Worm (Caenorhabditis elegans) whole organism, young adult: ENCODE results near the gene F38B7.17.
A peak's percentile ranks its signal among the peaks of the same experiment; 100 is the strongest.

Experiments used
- B0019.2 ChIP-seq: fragments of 200-800 bp; sonication (Bioruptor generic); conservative IDR thresholded peaks from 2 replicates; pipeline ENCODE4 v1.3.6; 2022; ENCODE audit warnings: missing genetic modification reagents, missing genetic modification characterization, missing compliant biosample characterization
- C06A6.2 ChIP-seq: fragments of 200-800 bp; sonication (Bioruptor generic); conservative IDR thresholded peaks from 2 replicates; pipeline ENCODE4 v1.3.6; 2022; ENCODE audit warnings: missing genetic modification characterization, missing compliant biosample characterization
- D2030.7 ChIP-seq: fragments of 200-800 bp; sonication (Bioruptor generic); IDR thresholded peaks from 2 replicates; pipeline ENCODE4 v1.3.6; 2022; ENCODE audit warnings: missing genetic modification reagents, missing genetic modification characterization, missing compliant biosample characterization
- F22D6.2 ChIP-seq: sonication (generic microtip); optimal IDR thresholded peaks from 2 replicates; lab custom pipeline; 2016; ENCODE audit warnings: mild to moderate bottlenecking, missing genetic modification characterization, missing compliant biosample characterization
- F23B12.7 ChIP-seq: sonication (generic microtip); optimal IDR thresholded peaks from 2 replicates; lab custom pipeline; 2017; ENCODE audit warnings: missing genetic modification characterization, mild to moderate bottlenecking, missing compliant biosample characterization, antibody characterized with exemption, moderate library complexity; ENCODE audit not compliant: insufficient read depth
- F33H1.4 ChIP-seq: fragments of 200-800 bp; sonication (Bioruptor generic); IDR thresholded peaks from 2 replicates; pipeline ENCODE4 v1.3.6; 2022; ENCODE audit warnings: missing genetic modification reagents, missing genetic modification characterization, missing compliant biosample characterization
- F37B4.10 ChIP-seq: fragments of 200-800 bp; sonication (Bioruptor generic); IDR thresholded peaks from 2 replicates; pipeline ENCODE4 v1.3.6; 2022; ENCODE audit warnings: missing genetic modification characterization, missing compliant biosample characterization
- F49E8.2 ChIP-seq: sonication (generic microtip); optimal IDR thresholded peaks from 3 replicates; lab custom pipeline; 2017; ENCODE audit warnings: missing genetic modification characterization, mild to moderate bottlenecking, missing compliant biosample characterization, antibody characterized with exemption, moderate library complexity; ENCODE audit not compliant: insufficient read depth
- F57C9.4 ChIP-seq: sonication (generic microtip); optimal IDR thresholded peaks from 2 replicates; lab custom pipeline; 2017; ENCODE audit warnings: mild to moderate bottlenecking, missing genetic modification characterization, missing compliant biosample characterization
- T07F8.4 ChIP-seq: sonication (generic microtip); optimal IDR thresholded peaks from 2 replicates; lab custom pipeline; 2016; ENCODE audit warnings: mild to moderate bottlenecking, missing genetic modification characterization, moderate library complexity, missing compliant biosample characterization
- ama-1 ChIP-seq, 3 experiments: fragments of 150-350 bp in 1 of 3; sonication (generic microtip) in 2 of 3; optimal IDR thresholded peaks; 2 replicates each; lab custom pipeline; 2014 to 2018; ENCODE audit warnings: missing biosample characterization in 2 of 3, missing genetic modification characterization in 2 of 3, missing genetic modification reagents in 2 of 3
- athp-1 ChIP-seq: sonication (generic microtip); optimal IDR thresholded peaks from 2 replicates; lab custom pipeline; 2017; ENCODE audit warnings: mild to moderate bottlenecking, missing genetic modification characterization, missing compliant biosample characterization
- ccch-3 ChIP-seq: fragments of 200-800 bp; sonication (Bioruptor generic); optimal IDR thresholded peaks from 2 replicates; lab custom pipeline; 2018; ENCODE audit warnings: mild to moderate bottlenecking, missing genetic modification characterization, missing compliant biosample characterization
- cebp-1 ChIP-seq, 2 experiments: fragments of 200-800 bp in 1 of 2; sonication (Bioruptor generic) in 1 of 2; sonication (generic microtip) in 1 of 2; IDR thresholded peaks in 1 of 2; optimal IDR thresholded peaks in 1 of 2; 2 replicates each; pipeline versions ENCODE4 v1.3.6 to Lab custom; 2017 to 2022; ENCODE audit warnings: missing compliant biosample characterization in 2 of 2, missing genetic modification characterization in 2 of 2, mild to moderate bottlenecking in 1 of 2, missing genetic modification reagents in 1 of 2, moderate library complexity in 1 of 2
- cebp-2 ChIP-seq: fragments of 200-800 bp; sonication (Bioruptor generic); IDR thresholded peaks from 2 replicates; pipeline ENCODE4 v1.3.6; 2022; ENCODE audit warnings: missing genetic modification characterization, missing compliant biosample characterization
- ceh-27 ChIP-seq: fragments of 200-800 bp; sonication (Bioruptor generic); optimal IDR thresholded peaks from 2 replicates; lab custom pipeline; 2018; ENCODE audit warnings: mild to moderate bottlenecking, missing genetic modification characterization, moderate library complexity, missing compliant biosample characterization
- ceh-79 ChIP-seq: sonication (generic microtip); optimal IDR thresholded peaks from 2 replicates; lab custom pipeline; 2017; ENCODE audit warnings: mild to moderate bottlenecking, missing genetic modification characterization, missing compliant biosample characterization
- chd-7 ChIP-seq: sonication (generic microtip); optimal IDR thresholded peaks from 2 replicates; lab custom pipeline; 2016; ENCODE audit warnings: mild to moderate bottlenecking, missing genetic modification characterization, moderate library complexity, missing compliant biosample characterization
- dpl-1 ChIP-seq: fragments of 150-350 bp; optimal IDR thresholded peaks from 2 replicates; lab custom pipeline; 2014; ENCODE audit warnings: missing biosample characterization, missing genetic modification reagents, missing genetic modification characterization
- ets-4 ChIP-seq: fragments of 200-800 bp; sonication (Bioruptor generic); optimal IDR thresholded peaks from 2 replicates; lab custom pipeline; 2018; ENCODE audit warnings: mild to moderate bottlenecking, missing genetic modification characterization, missing compliant biosample characterization
- hlh-26 ChIP-seq: fragments of 200-800 bp; sonication (Bioruptor generic); conservative IDR thresholded peaks from 2 replicates; pipeline ENCODE4 v1.3.6; 2022; ENCODE audit warnings: missing genetic modification reagents, missing genetic modification characterization, missing compliant biosample characterization
- hsf-1 ChIP-seq: fragments of 200-800 bp; sonication (Bioruptor generic); IDR thresholded peaks from 2 replicates; pipeline ENCODE4 v1.3.6; 2022; ENCODE audit warnings: missing genetic modification reagents, missing genetic modification characterization, missing compliant biosample characterization
- let-526 ChIP-seq: fragments of 200-800 bp; sonication (Bioruptor generic); IDR thresholded peaks from 2 replicates; pipeline ENCODE4 v1.3.6; 2022; ENCODE audit warnings: missing genetic modification reagents, missing genetic modification characterization, missing compliant biosample characterization
- lin-35 ChIP-seq, 3 experiments: fragments of 150-350 bp in 2 of 3; sonication (generic microtip) in 1 of 3; optimal IDR thresholded peaks; 2 replicates each; lab custom pipeline; 2014 to 2018; ENCODE audit warnings: missing biosample characterization in 3 of 3, missing genetic modification characterization in 3 of 3, missing genetic modification reagents in 3 of 3
- lin-40 ChIP-seq: sonication (generic microtip); optimal IDR thresholded peaks from 2 replicates; lab custom pipeline; 2016; ENCODE audit warnings: missing genetic modification characterization, mild to moderate bottlenecking, missing compliant biosample characterization, missing genotype, missing genetic modification reagents
- madf-8 ChIP-seq: fragments of 200-800 bp; sonication (Bioruptor generic); conservative IDR thresholded peaks from 2 replicates; pipeline ENCODE4 v1.3.6; 2022; ENCODE audit warnings: missing genetic modification reagents, missing genetic modification characterization, missing compliant biosample characterization
- mes-4 ChIP-seq: sonication (generic microtip); optimal IDR thresholded peaks from 2 replicates; lab custom pipeline; 2016; ENCODE audit warnings: missing genotype, missing genetic modification characterization, missing compliant biosample characterization
- nfya-2 ChIP-seq: fragments of 200-800 bp; sonication (Bioruptor generic); IDR thresholded peaks from 2 replicates; pipeline ENCODE4 v1.3.6; 2022; ENCODE audit warnings: missing genetic modification reagents, missing genetic modification characterization, missing compliant biosample characterization
- nhr-179 ChIP-seq: sonication (generic microtip); optimal IDR thresholded peaks from 2 replicates; lab custom pipeline; 2016; ENCODE audit warnings: mild to moderate bottlenecking, missing genetic modification characterization, missing compliant biosample characterization
- repo-1 ChIP-seq: sonication (generic microtip); optimal IDR thresholded peaks from 2 replicates; lab custom pipeline; 2017; ENCODE audit warnings: mild to moderate bottlenecking, missing genetic modification characterization, missing compliant biosample characterization
- sea-2 ChIP-seq: fragments of 200-800 bp; sonication (Bioruptor generic); IDR thresholded peaks from 2 replicates; pipeline ENCODE4 v1.3.6; 2022; ENCODE audit warnings: missing genetic modification characterization, missing compliant biosample characterization
- snpc-3.4 ChIP-seq: sonication (generic microtip); optimal IDR thresholded peaks from 2 replicates; lab custom pipeline; 2017; ENCODE audit warnings: missing genetic modification characterization, mild to moderate bottlenecking, missing compliant biosample characterization, antibody characterized with exemption, moderate library complexity, missing genotype, missing genetic modification reagents
- snpc-4 ChIP-seq, 5 experiments: fragments of 150-350 bp in 1 of 5; sonication (generic microtip) in 4 of 5; optimal IDR thresholded peaks; 2 replicates each; lab custom pipeline; 2014 to 2018; ENCODE audit warnings: missing genetic modification characterization in 5 of 5, missing biosample characterization in 3 of 5, antibody characterized with exemption in 2 of 5, mild to moderate bottlenecking in 2 of 5, missing compliant biosample characterization in 2 of 5, missing genotype in 2 of 5, moderate library complexity in 2 of 5, missing genetic modification reagents in 1 of 5
- tbp1 ChIP-seq: fragments of 200-800 bp; sonication (Bioruptor generic); optimal IDR thresholded peaks from 2 replicates; lab custom pipeline; 2018; ENCODE audit warnings: mild to moderate bottlenecking, missing genetic modification characterization, missing compliant biosample characterization
- tlf-1 ChIP-seq: fragments of 200-800 bp; sonication (Bioruptor generic); optimal IDR thresholded peaks from 2 replicates; lab custom pipeline; 2018; ENCODE audit warnings: mild to moderate bottlenecking, missing genetic modification characterization, missing compliant biosample characterization
- unc-130 ChIP-seq: sonication (generic microtip); optimal IDR thresholded peaks from 2 replicates; lab custom pipeline; 2016; ENCODE audit warnings: missing genetic modification reagents, missing genetic modification characterization, missing compliant biosample characterization
- zim-3 ChIP-seq: sonication (generic microtip); optimal IDR thresholded peaks from 2 replicates; lab custom pipeline; 2017; ENCODE audit warnings: mild to moderate bottlenecking, missing genetic modification characterization, moderate library complexity, missing compliant biosample characterization
- ztf-25 ChIP-seq: fragments of 200-800 bp; sonication (Bioruptor generic); IDR thresholded peaks from 2 replicates; pipeline ENCODE4 v1.3.6; 2022; ENCODE audit warnings: missing genetic modification reagents, missing genetic modification characterization, missing compliant biosample characterization

The F38B7.17 gene

ce11 chrV:11554260-11554659 lies 5.5 kb upstream of the F38B7.17 start, which contains the start of gene duo-1 (continued):
- no peak for TF ChIP-seq F22D6.2 (tag; lab: Kevin White, UChicago)
- peak; percentile 49 for TF ChIP-seq snpc-3.4
- no peak for TF ChIP-seq chd-7 (tag; lab: Kevin White, UChicago)
- TF ChIP-seq hsf-1: no peak
- peak; percentile 60 for TF ChIP-seq unc-130 (GFP tag; lab: Kevin White, UChicago)
- no peak for TF ChIP-seq F57C9.4 (tag; lab: Kevin White, UChicago)
- no peak for TF ChIP-seq ets-4 (GFP tag; lab: Kevin White, UChicago)
- TF ChIP-seq tlf-1 (GFP tag; lab: Kevin White, UChicago): no peak
- TF ChIP-seq ceh-79 (tag; lab: Kevin White, UChicago): no peak
- peak; percentile 66 for TF ChIP-seq F33H1.4 (GFP tag; lab: Robert Waterston, UW)
- peak in 1 of 3 experiments; percentile 41 for TF ChIP-seq lin-35 (GFP tag; optimal IDR thresholded peaks at IDR 0.05; lab: Kevin White, UChicago)
- no peak for TF ChIP-seq zim-3 (tag; lab: Kevin White, UChicago)
- no peak for TF ChIP-seq cebp-1 (GFP tag; IDR thresholded peaks at IDR 0.05; lab: Robert Waterston, UW)
- no peak for TF ChIP-seq cebp-1 (tag; optimal IDR thresholded peaks at IDR 0.05; lab: Kevin White, UChicago)
- no peak for TF ChIP-seq nhr-179
- no peak for TF ChIP-seq cebp-2 (GFP tag; lab: Robert Waterston, UW)
- no peak for TF ChIP-seq nfya-2 (GFP tag; lab: Robert Waterston, UW)
- TF ChIP-seq T07F8.4 (tag; lab: Kevin White, UChicago): no peak
- no peak for TF ChIP-seq ccch-3 (GFP tag; lab: Kevin White, UChicago)
- TF ChIP-seq F37B4.10 (GFP tag; lab: Robert Waterston, UW): no peak
- TF ChIP-seq lin-40: no peak

ce11 chrV:11552379-11552778 lies 3.6 kb upstream of the F38B7.17 start, which contains the start of gene srx-85:
Gene srx-85 (plus strand): TSS chrV:11552679.
- TF ChIP-seq madf-8 (no peak), ceh-27 (GFP tag; lab: Kevin White, UChicago) (no peak), hlh-26 (GFP tag; lab: Robert Waterston, UW) (no peak), F23B12.7 (tag; lab: Kevin White, UChicago) (no peak), cebp-1 (GFP tag; IDR thresholded peaks at IDR 0.05; lab: Robert Waterston, UW) (no peak), cebp-1 (tag; optimal IDR thresholded peaks at IDR 0.05; lab: Kevin White, UChicago) (no peak), dpl-1 (GFP tag; lab: Kevin White, UChicago) (no peak), B0019.2 (GFP tag; lab: Robert Waterston, UW) (no peak)

ce11 chrV:11546795-11547194 lies 2.0 kb downstream of the F38B7.17 start, which contains the start of gene F38B7.11:
Gene F38B7.11 (plus strand): TSS chrV:11547095.
- TF ChIP-seq let-526 (GFP tag; lab: Robert Waterston, UW) (no peak), athp-1 (tag; lab: Kevin White, UChicago) (no peak), ama-1 (optimal IDR thresholded peaks at IDR 0.05; lab: Kevin White, UChicago) (no peak), ama-1 (GFP tag; optimal IDR thresholded peaks at IDR 0.05; lab: Kevin White, UChicago) (no peak), mes-4 (no peak), unc-130 (GFP tag; lab: Kevin White, UChicago) (no peak), zim-3 (tag; lab: Kevin White, UChicago) (no peak), chd-7 (tag; lab: Kevin White, UChicago) (no peak), B0019.2 (GFP tag; lab: Robert Waterston, UW) (no peak), lin-40 (no peak), sea-2 (GFP tag; lab: Robert Waterston, UW) (no peak), repo-1 (tag; lab: Kevin White, UChicago) (no peak), D2030.7 (no peak), snpc-4 (GFP tag; optimal IDR thresholded peaks at IDR 0.05; lab: Kevin White, UChicago) (no peak), snpc-4 (tag; optimal IDR thresholded peaks at IDR 0.05; lab: Kevin White, UChicago) (no peak), tlf-1 (GFP tag; lab: Kevin White, UChicago) (no peak), tbp1 (no peak), C06A6.2 (GFP tag; lab: Robert Waterston, UW) (no peak), F49E8.2 (tag; lab: Kevin White, UChicago) (no peak), ztf-25 (GFP tag; lab: Robert Waterston, UW) (no peak)
